Worm (Caenorhabditis elegans): ENCODE measurements around the gene H41C03.3.

H41C03.3 gene

DNA sequence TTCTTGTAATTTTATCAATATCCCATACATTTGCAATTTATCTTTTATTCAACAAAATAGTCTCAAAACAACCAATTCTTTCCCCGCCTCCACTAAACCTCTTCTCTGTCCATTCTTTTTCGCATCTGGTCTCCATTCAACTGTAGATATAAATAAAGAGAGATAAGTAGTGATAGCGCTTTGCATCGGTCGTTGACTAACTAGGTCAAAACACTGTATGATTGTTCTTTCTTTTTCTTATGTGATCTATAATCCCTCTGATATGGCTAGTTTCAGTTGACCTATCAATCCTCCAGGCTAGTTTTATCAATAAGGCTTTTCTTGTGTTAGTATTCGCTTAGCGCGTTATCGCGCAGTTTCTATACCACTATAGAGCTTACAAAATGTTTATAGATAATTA lies 7.7 kb downstream of the H41C03.3 start:
- TF ChIP-seq klf-2 (GFP tag; conservative IDR thresholded peaks at IDR 0.05), result no peak
- TF ChIP-seq ztf-29 (GFP tag; IDR thresholded peaks at IDR 0.05), result no peak
- TF ChIP-seq T22C8.4 (GFP tag; IDR thresholded peaks at IDR 0.05), result no peak
- no peak for TF ChIP-seq ztf-23 (GFP tag; IDR thresholded peaks at IDR 0.05)
- no peak for TF ChIP-seq med-1 (GFP tag; optimal IDR thresholded peaks at IDR 0.05; ENCODE audit: insufficient read depth)
- no peak for TF ChIP-seq cog-1 (tag; optimal IDR thresholded peaks at IDR 0.05)
- TF ChIP-seq flt-1 (GFP tag; IDR thresholded peaks at IDR 0.05), result no peak
- TF ChIP-seq tab-1 (GFP tag; IDR thresholded peaks at IDR 0.05), result no peak
- no peak for TF ChIP-seq ref-1 (GFP tag; conservative IDR thresholded peaks at IDR 0.05)

DNA sequence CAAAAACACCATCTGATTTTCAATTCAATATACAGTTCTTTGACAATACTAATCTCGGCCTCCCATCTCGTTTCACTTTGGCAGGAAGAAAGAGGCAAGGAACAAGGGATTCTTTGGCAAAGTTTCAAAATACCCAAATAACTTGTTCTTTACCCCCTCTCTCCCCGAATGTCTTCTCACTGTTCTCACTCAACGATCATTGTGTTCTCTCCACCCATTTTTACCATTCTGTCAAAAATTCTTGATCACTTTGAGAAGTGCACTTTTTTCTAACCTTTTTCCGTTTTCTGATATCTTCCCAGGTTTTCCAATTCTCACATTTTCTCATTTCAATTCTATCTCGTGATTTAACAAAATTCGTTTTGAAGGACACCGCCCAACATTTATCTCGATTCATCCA lies 8.5 kb downstream of the H41C03.3 start, which contains the start of gene H41C03.1:
Gene H41C03.1, plus strand, starts transcription at position 301 of the 400 bp plus-strand sequence.
- TF ChIP-seq klf-2 (GFP tag; conservative IDR thresholded peaks at IDR 0.05) (no peak), flt-1 (GFP tag; IDR thresholded peaks at IDR 0.05) (no peak)

DNA sequence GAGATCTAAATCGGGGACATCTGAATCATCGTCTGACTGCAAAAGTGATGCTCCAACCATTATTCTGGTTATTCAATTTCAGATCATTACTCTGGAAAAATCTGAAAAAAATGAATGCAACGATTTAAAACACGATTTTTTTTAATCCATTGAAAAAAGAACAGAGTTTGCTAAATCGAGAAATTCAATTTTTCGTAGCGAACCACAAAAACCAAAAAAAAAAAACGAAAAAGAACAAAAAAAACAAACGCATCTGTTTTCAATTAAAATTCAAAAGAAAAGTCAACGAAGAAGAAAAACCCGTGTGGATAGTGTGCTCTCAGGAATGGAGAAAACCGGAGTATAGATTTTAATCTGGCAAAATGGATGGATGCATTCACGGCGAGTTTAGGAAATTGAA lies 12.7 kb downstream of the H41C03.3 start, which contains the start of gene F55C12.4:
Gene F55C12.4, minus strand, starts transcription at position 101 of the 400 bp plus-strand sequence.
- TF ChIP-seq T22C8.4 (GFP tag; IDR thresholded peaks at IDR 0.05) (no peak), med-1 (GFP tag; optimal IDR thresholded peaks at IDR 0.05; ENCODE audit: insufficient read depth) (no peak), klf-2 (GFP tag; conservative IDR thresholded peaks at IDR 0.05) (no peak), ztf-29 (GFP tag; IDR thresholded peaks at IDR 0.05) (no peak), ztf-23 (GFP tag; IDR thresholded peaks at IDR 0.05) (no peak), cog-1 (tag; optimal IDR thresholded peaks at IDR 0.05) (no peak), flt-1 (GFP tag; IDR thresholded peaks at IDR 0.05) (no peak), tab-1 (GFP tag; IDR thresholded peaks at IDR 0.05) (no peak), ref-1 (GFP tag; conservative IDR thresholded peaks at IDR 0.05) (no peak)

DNA sequence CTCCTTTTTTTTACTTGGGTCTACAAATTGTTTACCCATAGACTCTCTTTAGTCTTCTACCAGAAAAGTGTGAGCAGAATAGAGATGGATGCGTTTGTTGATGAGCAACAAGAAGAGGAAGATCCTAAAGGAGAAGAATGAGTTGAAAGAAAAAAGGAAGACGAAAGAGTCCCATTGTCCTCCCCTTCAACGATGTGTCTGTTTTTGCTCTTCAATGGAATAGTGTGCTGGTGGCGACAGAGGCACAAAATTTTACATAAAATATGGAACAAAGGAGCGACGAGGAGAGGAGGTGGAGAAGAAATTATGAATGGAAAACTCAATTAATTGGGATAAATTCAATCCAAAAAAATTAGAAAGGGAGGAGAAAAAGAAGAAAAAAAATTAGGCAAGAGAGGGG lies 15.0 kb downstream of the H41C03.3 start:
- TF ChIP-seq cog-1 (tag; optimal IDR thresholded peaks at IDR 0.05), result no peak
- no peak for TF ChIP-seq flt-1 (GFP tag; IDR thresholded peaks at IDR 0.05)
- TF ChIP-seq med-1 (GFP tag; optimal IDR thresholded peaks at IDR 0.05; ENCODE audit: insufficient read depth), result no peak
- TF ChIP-seq ztf-23 (GFP tag; IDR thresholded peaks at IDR 0.05), result no peak
- TF ChIP-seq klf-2 (GFP tag; conservative IDR thresholded peaks at IDR 0.05), result no peak
- no peak for TF ChIP-seq ztf-29 (GFP tag; IDR thresholded peaks at IDR 0.05)
- no peak for TF ChIP-seq tab-1 (GFP tag; IDR thresholded peaks at IDR 0.05)
- TF ChIP-seq T22C8.4 (GFP tag; IDR thresholded peaks at IDR 0.05), result no peak
- no peak for TF ChIP-seq ref-1 (GFP tag; conservative IDR thresholded peaks at IDR 0.05)

DNA sequence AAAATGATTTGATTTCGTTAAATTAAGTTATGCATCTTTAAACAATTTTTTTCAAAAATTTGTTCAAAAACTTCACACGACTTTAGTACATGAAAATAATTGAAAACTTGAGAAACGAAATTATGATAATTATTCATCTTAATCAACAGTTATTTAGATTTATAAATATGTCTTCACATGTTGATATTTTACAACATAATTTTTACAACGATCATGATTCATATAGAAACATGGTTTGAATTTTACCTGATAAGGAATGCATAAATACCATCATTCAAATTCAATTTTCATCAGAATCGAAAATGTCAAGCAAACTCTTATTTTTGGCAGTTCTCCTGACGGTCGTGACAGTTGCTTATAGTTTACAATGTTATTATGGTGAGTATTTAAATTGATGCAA lies 18.3 kb downstream of the H41C03.3 start, which contains the start of gene tag-234:
Gene tag-234, plus strand, starts transcription at position 301 of the 400 bp plus-strand sequence.
- TF ChIP-seq flt-1 (GFP tag; IDR thresholded peaks at IDR 0.05) (no peak), cog-1 (tag; optimal IDR thresholded peaks at IDR 0.05) (no peak), ztf-29 (GFP tag; IDR thresholded peaks at IDR 0.05) (no peak), T22C8.4 (GFP tag; IDR thresholded peaks at IDR 0.05) (no peak), ztf-23 (GFP tag; IDR thresholded peaks at IDR 0.05) (no peak), med-1 (GFP tag; optimal IDR thresholded peaks at IDR 0.05; ENCODE audit: insufficient read depth) (no peak), klf-2 (GFP tag; conservative IDR thresholded peaks at IDR 0.05) (no peak), ref-1 (GFP tag; conservative IDR thresholded peaks at IDR 0.05) (no peak), tab-1 (GFP tag; IDR thresholded peaks at IDR 0.05) (no peak)

DNA sequence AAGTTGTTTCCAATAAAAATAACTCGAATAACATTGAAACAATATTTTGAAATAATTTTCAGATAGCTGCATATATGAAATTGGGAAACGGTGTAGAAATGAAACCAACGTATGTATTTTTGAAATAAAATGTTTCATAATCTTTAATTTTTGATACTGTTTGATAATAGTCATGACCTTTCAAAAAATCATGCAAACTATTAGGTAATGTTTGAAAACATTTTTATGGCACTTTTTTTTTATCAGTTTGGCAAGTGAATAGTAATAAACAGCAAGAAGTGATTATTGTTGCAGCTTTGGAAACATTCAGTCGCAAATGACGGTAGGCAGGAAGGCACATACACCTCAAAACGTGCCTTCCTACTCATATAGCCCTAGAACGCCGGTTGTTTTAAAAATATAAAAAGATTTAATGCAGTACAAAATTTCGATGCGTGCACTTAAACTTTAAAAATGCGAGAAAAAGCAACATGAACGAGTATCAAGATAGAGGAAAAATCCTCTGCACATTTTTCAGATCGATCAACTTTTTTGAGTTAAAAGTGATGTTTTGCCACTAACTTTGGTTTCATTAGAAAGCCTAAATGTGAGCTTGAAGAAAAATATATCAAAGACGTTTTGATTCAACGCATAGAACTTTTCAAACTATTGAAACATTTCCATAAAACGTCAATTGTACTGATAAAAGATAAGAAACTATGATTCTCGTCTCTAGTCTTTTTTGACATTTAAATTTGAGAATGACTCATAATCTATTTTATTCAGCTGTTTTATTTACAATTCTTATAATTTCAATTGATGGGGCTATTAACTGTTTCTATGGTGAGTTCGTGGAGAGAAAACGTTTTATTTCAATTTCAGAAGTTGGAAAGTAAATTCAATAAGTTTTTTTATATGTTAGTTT lies 20.1 kb downstream of the H41C03.3 start, which contains the start of gene F55C12.19:
Gene F55C12.19, plus strand, starts transcription at position 735 of the 904 bp plus-strand sequence.
- TF ChIP-seq T22C8.4 (GFP tag; IDR thresholded peaks at IDR 0.05) (no peak), ref-1 (GFP tag; conservative IDR thresholded peaks at IDR 0.05) (no peak), med-1 (GFP tag; optimal IDR thresholded peaks at IDR 0.05; ENCODE audit: insufficient read depth) (no peak), ztf-29 (GFP tag; IDR thresholded peaks at IDR 0.05) (no peak), ztf-23 (GFP tag; IDR thresholded peaks at IDR 0.05) (no peak), flt-1 (GFP tag; IDR thresholded peaks at IDR 0.05) (no peak), klf-2 (GFP tag; conservative IDR thresholded peaks at IDR 0.05) (no peak), cog-1 (tag; optimal IDR thresholded peaks at IDR 0.05) (no peak), tab-1 (GFP tag; IDR thresholded peaks at IDR 0.05) (no peak)

DNA sequence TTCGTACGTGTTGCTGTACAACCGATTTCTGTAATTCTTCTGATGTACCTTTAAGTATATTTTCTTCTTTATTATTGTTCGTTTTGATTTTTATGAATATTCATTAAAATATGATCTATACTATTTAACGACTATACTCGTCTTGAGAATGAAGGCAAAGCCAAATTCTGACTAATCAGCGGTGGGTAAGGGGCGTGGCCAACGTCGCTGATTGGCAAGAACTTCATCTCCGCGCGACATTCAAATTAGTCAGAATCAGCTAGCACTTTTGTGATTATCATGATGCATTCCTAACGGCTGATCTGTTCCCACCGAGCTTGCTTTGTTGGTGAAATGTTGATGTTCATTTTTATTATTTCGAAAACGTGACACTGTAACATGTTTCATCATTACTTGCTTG lies 21.3 kb downstream of the H41C03.3 start:
- TF ChIP-seq klf-2 (GFP tag; conservative IDR thresholded peaks at IDR 0.05), result no peak
- no peak for TF ChIP-seq cog-1 (tag; optimal IDR thresholded peaks at IDR 0.05)
- no peak for TF ChIP-seq med-1 (GFP tag; optimal IDR thresholded peaks at IDR 0.05; ENCODE audit: insufficient read depth)
- TF ChIP-seq T22C8.4 (GFP tag; IDR thresholded peaks at IDR 0.05), result no peak
- no peak for TF ChIP-seq tab-1 (GFP tag; IDR thresholded peaks at IDR 0.05)
- TF ChIP-seq ref-1 (GFP tag; conservative IDR thresholded peaks at IDR 0.05), result no peak
- TF ChIP-seq ztf-23 (GFP tag; IDR thresholded peaks at IDR 0.05), result no peak
- no peak for TF ChIP-seq ztf-29 (GFP tag; IDR thresholded peaks at IDR 0.05)
- TF ChIP-seq flt-1 (GFP tag; IDR thresholded peaks at IDR 0.05), result no peak

DNA sequence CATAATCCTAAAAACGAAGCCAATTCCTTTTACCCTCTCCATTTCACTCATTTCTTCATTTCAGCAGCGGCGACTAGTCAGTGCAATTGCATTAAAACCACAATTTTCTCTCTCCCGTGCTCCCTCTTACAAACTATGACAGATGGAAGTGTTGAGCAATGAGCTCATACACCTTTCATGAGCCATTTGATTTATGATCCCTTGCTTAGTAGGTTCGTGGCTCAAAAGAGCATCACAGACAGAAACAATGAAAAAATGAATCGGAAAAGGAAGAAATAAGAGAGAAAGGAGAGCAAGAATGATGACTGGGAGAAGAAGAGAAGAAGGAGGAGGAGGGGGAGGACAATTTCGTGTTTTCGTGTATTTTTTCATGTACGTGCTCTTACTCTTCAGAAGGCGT lies 25.9 kb downstream of the H41C03.3 start:
- TF ChIP-seq tab-1 (GFP tag; IDR thresholded peaks at IDR 0.05), result no peak
- TF ChIP-seq ztf-29 (GFP tag; IDR thresholded peaks at IDR 0.05), result no peak
- no peak for TF ChIP-seq klf-2 (GFP tag; conservative IDR thresholded peaks at IDR 0.05)
- no peak for TF ChIP-seq ztf-23 (GFP tag; IDR thresholded peaks at IDR 0.05)
- TF ChIP-seq T22C8.4 (GFP tag; IDR thresholded peaks at IDR 0.05), result no peak
- no peak for TF ChIP-seq flt-1 (GFP tag; IDR thresholded peaks at IDR 0.05)
- TF ChIP-seq cog-1 (tag; optimal IDR thresholded peaks at IDR 0.05), result no peak
- no peak for TF ChIP-seq ref-1 (GFP tag; conservative IDR thresholded peaks at IDR 0.05)
- TF ChIP-seq med-1 (GFP tag; optimal IDR thresholded peaks at IDR 0.05; ENCODE audit: insufficient read depth), result no peak

DNA sequence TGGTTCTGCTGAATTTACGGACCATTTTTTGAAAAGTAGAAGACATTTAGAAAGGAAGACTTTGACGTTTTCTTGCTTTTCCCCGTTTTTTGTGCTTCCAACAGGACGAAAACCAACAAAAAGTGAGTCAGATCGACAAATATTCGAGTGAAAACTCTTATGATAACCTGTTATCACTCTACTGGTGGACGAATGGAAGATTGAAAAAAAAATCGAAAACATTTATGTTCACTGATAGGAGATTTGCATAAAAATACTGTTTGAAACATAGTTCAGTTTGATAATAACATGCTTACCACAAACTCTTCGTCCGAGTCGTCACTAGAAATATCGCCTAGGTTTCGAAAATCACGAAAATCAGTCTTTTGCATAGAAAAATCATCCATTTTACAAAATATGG lies 26.8 kb downstream of the H41C03.3 start:
- TF ChIP-seq T22C8.4 (GFP tag; IDR thresholded peaks at IDR 0.05) (no peak), cog-1 (tag; optimal IDR thresholded peaks at IDR 0.05) (no peak), ref-1 (GFP tag; conservative IDR thresholded peaks at IDR 0.05) (no peak), klf-2 (GFP tag; conservative IDR thresholded peaks at IDR 0.05) (no peak), tab-1 (GFP tag; IDR thresholded peaks at IDR 0.05) (no peak), ztf-29 (GFP tag; IDR thresholded peaks at IDR 0.05) (no peak), ztf-23 (GFP tag; IDR thresholded peaks at IDR 0.05) (no peak), flt-1 (GFP tag; IDR thresholded peaks at IDR 0.05) (no peak), med-1 (GFP tag; optimal IDR thresholded peaks at IDR 0.05; ENCODE audit: insufficient read depth) (no peak)

Data from whole organism, midembryonic.